Fruit fly (Drosophila melanogaster) whole organism, wandering third instar larva: ENCODE results near the gene CG9933.

Source experiments
- Abd-B ChIP-seq: fragments of >200 bp; optimal IDR thresholded peaks from 2 replicates; lab custom pipeline; 2017; ENCODE audit warnings: missing biosample characterization, missing genetic modification characterization
- CG32264 ChIP-seq: fragments of 200-800 bp; sonication (Bioruptor generic); optimal IDR thresholded peaks from 2 replicates; lab custom pipeline; 2016; ENCODE audit warnings: missing biosample characterization, missing genetic modification characterization
- CG9705 ChIP-seq: fragments of 200-800 bp; sonication (Bioruptor generic); optimal IDR thresholded peaks from 2 replicates; lab custom pipeline; 2018; ENCODE audit warnings: missing biosample characterization, mild to moderate bottlenecking, missing genetic modification characterization
- CrebA ChIP-seq: fragments of 200-800 bp; sonication (Bioruptor generic); optimal IDR thresholded peaks from 2 replicates; lab custom pipeline; 2016; ENCODE audit warnings: missing biosample characterization, mild to moderate bottlenecking, missing genetic modification characterization, borderline replicate concordance
- Dfd ChIP-seq: fragments of >200 bp; optimal IDR thresholded peaks from 2 replicates; lab custom pipeline; 2017; ENCODE audit warnings: missing biosample characterization, missing genetic modification characterization
- Dif ChIP-seq: fragments of 200-275, 200-300 bp; sonication (Bioruptor generic); optimal IDR thresholded peaks from 2 replicates; lab custom pipeline; 2018; ENCODE audit warnings: missing biosample characterization, missing genetic modification characterization; ENCODE audit not compliant: partially characterized antibody
- GATAd ChIP-seq: sonication (Bioruptor generic); optimal IDR thresholded peaks from 2 replicates; lab custom pipeline; 2016; ENCODE audit warnings: missing biosample characterization, missing genetic modification characterization
- HLH106 ChIP-seq: fragments of 200-800 bp; optimal IDR thresholded peaks from 3 replicates; lab custom pipeline; 2019; ENCODE audit warnings: missing biosample characterization, mild to moderate bottlenecking, missing genetic modification characterization, moderate library complexity
- Hnf4 ChIP-seq: fragments of 200-800 bp; sonication (Bioruptor generic); optimal IDR thresholded peaks from 2 replicates; lab custom pipeline; 2016; ENCODE audit warnings: missing biosample characterization, mild to moderate bottlenecking, missing genetic modification characterization
- Hr78 ChIP-seq: fragments of >200 bp; optimal IDR thresholded peaks from 2 replicates; lab custom pipeline; 2017; ENCODE audit warnings: missing biosample characterization, missing genetic modification characterization
- Hr83 ChIP-seq: fragments of 200-300 bp; sonication (Bioruptor generic); optimal IDR thresholded peaks from 2 replicates; lab custom pipeline; 2016; ENCODE audit warnings: missing biosample characterization, mild to moderate bottlenecking, missing genetic modification characterization, moderate library complexity; ENCODE audit not compliant: poor library complexity, severe bottlenecking
- Jra ChIP-seq: sonication (Bioruptor generic); optimal IDR thresholded peaks from 2 replicates; lab custom pipeline; 2016; ENCODE audit warnings: missing biosample characterization, missing genetic modification characterization
- Mio ChIP-seq: sonication (Bioruptor generic); optimal IDR thresholded peaks from 2 replicates; lab custom pipeline; 2016; ENCODE audit warnings: missing biosample characterization, missing genetic modification characterization
- Myc ChIP-seq: fragments of >200 bp; optimal IDR thresholded peaks from 2 replicates; lab custom pipeline; 2017
- N ChIP-seq: fragments of >200 bp; optimal IDR thresholded peaks from 2 replicates; lab custom pipeline; 2018; ENCODE audit warnings: missing biosample characterization, missing external identifiers, missing genetic modification characterization
- OdsH ChIP-seq: fragments of 200-800 bp; sonication (Bioruptor generic); optimal IDR thresholded peaks from 2 replicates; lab custom pipeline; 2016; ENCODE audit warnings: missing biosample characterization, mild to moderate bottlenecking, missing genetic modification characterization
- Rel ChIP-seq, 2 experiments: fragments of 200-800 bp; sonication (Bioruptor generic) in 1 of 2; optimal IDR thresholded peaks; 2 replicates in 1 of 2; 3 replicates in 1 of 2; lab custom pipeline; 2016 to 2019; ENCODE audit warnings: mild to moderate bottlenecking in 2 of 2, missing biosample characterization in 2 of 2, missing genetic modification characterization in 2 of 2, moderate library complexity in 1 of 2
- Sp1 ChIP-seq: fragments of 200-800 bp; sonication (Bioruptor generic); optimal IDR thresholded peaks from 3 replicates; lab custom pipeline; 2019; ENCODE audit warnings: missing biosample characterization, mild to moderate bottlenecking, missing genetic modification characterization, moderate library complexity
- Vsx2 ChIP-seq: fragments of 200-300, 225-300 bp; sonication (Bioruptor generic); optimal IDR thresholded peaks from 2 replicates; lab custom pipeline; 2018; ENCODE audit warnings: missing biosample characterization, missing genetic modification characterization; ENCODE audit not compliant: partially characterized antibody
- br ChIP-seq: fragments of 200-800 bp; sonication (Bioruptor generic); optimal IDR thresholded peaks from 2 replicates; lab custom pipeline; 2016; ENCODE audit warnings: missing biosample characterization, missing genetic modification characterization
- brk ChIP-seq: fragments of 200-800 bp; sonication (Bioruptor generic); optimal IDR thresholded peaks from 2 replicates; lab custom pipeline; 2016; ENCODE audit warnings: missing biosample characterization, mild to moderate bottlenecking, missing genetic modification characterization
- dl ChIP-seq, 2 experiments: fragments of 175-275, 200-275 bp in 1 of 2; fragments of 200-275 bp in 1 of 2; sonication (Bioruptor generic); optimal IDR thresholded peaks; lab custom pipeline; 2018; ENCODE audit warnings: mild to moderate bottlenecking in 2 of 2, missing biosample characterization in 2 of 2, missing genetic modification characterization in 2 of 2, moderate library complexity in 2 of 2; ENCODE audit not compliant: partially characterized antibody in 2 of 2, insufficient read depth in 1 of 2
- dmrt93B ChIP-seq: fragments of 200-800 bp; sonication (Bioruptor generic); optimal IDR thresholded peaks from 2 replicates; lab custom pipeline; 2018; ENCODE audit warnings: missing biosample characterization, mild to moderate bottlenecking, missing genetic modification characterization
- dsf ChIP-seq: sonication (Bioruptor generic); optimal IDR thresholded peaks from 2 replicates; lab custom pipeline; 2016; ENCODE audit warnings: missing biosample characterization, missing genetic modification characterization, borderline replicate concordance
- ey ChIP-seq: fragments of 200-800 bp; sonication (Bioruptor generic); optimal IDR thresholded peaks from 2 replicates; lab custom pipeline; 2016; ENCODE audit warnings: missing biosample characterization, missing genetic modification characterization
- foxo ChIP-seq, 2 experiments: fragments of 200-800 bp; sonication (Bioruptor generic); optimal IDR thresholded peaks; 2 replicates in 1 of 2; 3 replicates in 1 of 2; lab custom pipeline; 2016 to 2017; ENCODE audit warnings: missing biosample characterization in 2 of 2, missing genetic modification characterization in 2 of 2
- fru ChIP-seq: fragments of 200-800 bp; sonication (Bioruptor generic); optimal IDR thresholded peaks from 3 replicates; lab custom pipeline; 2016; ENCODE audit warnings: missing biosample characterization, mild to moderate bottlenecking, missing genetic modification characterization
- h ChIP-seq: fragments of 200-800 bp; sonication (Bioruptor generic); optimal IDR thresholded peaks from 3 replicates; lab custom pipeline; 2016; ENCODE audit warnings: missing biosample characterization, mild to moderate bottlenecking, missing genetic modification characterization
- jim ChIP-seq: fragments of 175-275, 200-325 bp; sonication (Bioruptor generic); optimal IDR thresholded peaks from 2 replicates; lab custom pipeline; 2016; ENCODE audit warnings: missing biosample characterization, mild to moderate bottlenecking, missing genetic modification characterization
- lola ChIP-seq: fragments of >200 bp; optimal IDR thresholded peaks from 2 replicates; lab custom pipeline; 2017; ENCODE audit warnings: missing biosample characterization, missing genetic modification characterization
- pan ChIP-seq: fragments of >200 bp; optimal IDR thresholded peaks from 2 replicates; lab custom pipeline; 2017
- psq ChIP-seq: fragments of 200-800 bp; sonication (Bioruptor generic); optimal IDR thresholded peaks from 3 replicates; lab custom pipeline; 2017; ENCODE audit warnings: missing biosample characterization, mild to moderate bottlenecking, missing genetic modification characterization, moderate library complexity
- rgr ChIP-seq: fragments of 200-800 bp; sonication (Bioruptor generic); optimal IDR thresholded peaks from 3 replicates; lab custom pipeline; 2016; ENCODE audit warnings: missing biosample characterization, mild to moderate bottlenecking, missing genetic modification characterization
- sage ChIP-seq: fragments of 200-800 bp; sonication (Bioruptor generic); optimal IDR thresholded peaks from 2 replicates; lab custom pipeline; 2016; ENCODE audit warnings: missing biosample characterization, mild to moderate bottlenecking, missing genetic modification characterization
- sv ChIP-seq: fragments of 200-800 bp; sonication (Bioruptor generic); optimal IDR thresholded peaks from 3 replicates; lab custom pipeline; 2016; ENCODE audit warnings: missing biosample characterization, missing genetic modification characterization
- tai ChIP-seq: sonication (Bioruptor generic); optimal IDR thresholded peaks from 2 replicates; lab custom pipeline; 2016; ENCODE audit warnings: missing biosample characterization, missing genetic modification characterization
- usp ChIP-seq: fragments of >200 bp; optimal IDR thresholded peaks from 2 replicates; lab custom pipeline; 2017; ENCODE audit warnings: missing biosample characterization, missing genetic modification characterization
- woc ChIP-seq: sonication (Bioruptor generic); optimal IDR thresholded peaks from 2 replicates; lab custom pipeline; 2016; ENCODE audit warnings: missing biosample characterization, mild to moderate bottlenecking, missing genetic modification characterization

The CG9933 gene

DNA sequence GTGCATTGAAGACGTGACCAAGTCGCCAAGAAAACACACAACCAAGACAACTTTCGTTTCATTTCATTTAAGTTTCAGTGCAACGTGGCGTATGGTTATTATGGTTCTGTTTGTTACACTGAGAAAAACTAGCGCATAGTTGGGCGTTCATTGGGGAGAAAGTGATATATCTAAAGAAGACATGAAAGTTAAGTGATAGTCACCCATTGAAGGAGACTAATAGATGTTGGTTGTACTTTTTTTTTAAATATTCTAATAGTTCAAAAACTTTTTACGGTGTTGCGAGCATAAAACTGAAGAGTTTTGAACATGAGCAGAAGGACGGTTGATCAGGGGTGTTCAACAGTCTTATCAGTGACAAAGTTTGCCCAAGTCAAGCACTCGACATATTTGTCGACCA is 34.9 kb upstream of the CG9933 start:
- peak in 1 of 2 experiments; percentile 37 for TF ChIP-seq foxo (GFP tag; optimal IDR thresholded peaks at IDR 0.05; lab: Kevin White, UChicago)
- TF ChIP-seq dsf (GFP tag; lab: Kevin White, UChicago): no peak
- TF ChIP-seq fru (GFP tag; lab: Kevin White, UChicago): no peak
- TF ChIP-seq CG9705 (GFP tag; lab: Kevin White, UChicago): no peak
- TF ChIP-seq Dfd: no peak
- TF ChIP-seq Sp1 (GFP tag; lab: Kevin White, UChicago): no peak
- no peak for TF ChIP-seq CG32264
- TF ChIP-seq OdsH (GFP tag; lab: Kevin White, UChicago): peak; percentile 23
- no peak for TF ChIP-seq psq (GFP tag; lab: Kevin White, UChicago)
- TF ChIP-seq Rel (GFP tag; optimal IDR thresholded peaks at IDR 0.05; lab: Kevin White, UChicago): no peak
- TF ChIP-seq Rel (tag; optimal IDR thresholded peaks at IDR 0.05; lab: Kevin White, UChicago): no peak
- TF ChIP-seq sage (GFP tag; lab: Kevin White, UChicago): no peak
- no peak for TF ChIP-seq usp (GFP tag; lab: Kevin White, UChicago)
- no peak for TF ChIP-seq dmrt93B (GFP tag; lab: Kevin White, UChicago)
- no peak for TF ChIP-seq brk (GFP tag; lab: Kevin White, UChicago)
- TF ChIP-seq Myc (lab: Kevin White, UChicago): no peak
- peak; percentile 22 for TF ChIP-seq br (GFP tag; lab: Kevin White, UChicago)
- TF ChIP-seq jim: no peak
- no peak for TF ChIP-seq Jra
- TF ChIP-seq CrebA (GFP tag; lab: Kevin White, UChicago): no peak
- no peak for TF ChIP-seq Hnf4
- peak; percentile 33 for TF ChIP-seq h (GFP tag; lab: Kevin White, UChicago)
- TF ChIP-seq lola (GFP tag; lab: Kevin White, UChicago): no peak
- TF ChIP-seq ey (GFP tag; lab: Kevin White, UChicago): peak; percentile 46
- TF ChIP-seq GATAd (GFP tag; lab: Kevin White, UChicago): no peak
- no peak for TF ChIP-seq Mio
- no peak for TF ChIP-seq sv
- no peak for TF ChIP-seq woc (GFP tag; lab: Kevin White, UChicago)
- no peak for TF ChIP-seq Hr78 (GFP tag; lab: Kevin White, UChicago)
- no peak for TF ChIP-seq Abd-B (GFP tag; lab: Kevin White, UChicago)
- TF ChIP-seq dl (GFP tag; optimal IDR thresholded peaks at IDR 0.05; lab: Kevin White, UChicago; ENCODE audit: insufficient read depth in 1 of 2, partially characterized antibody in 2 of 2): no peak
- TF ChIP-seq Hr83 (GFP tag; lab: Kevin White, UChicago): no peak
- no peak for TF ChIP-seq N
- TF ChIP-seq pan (lab: Kevin White, UChicago): no peak
- peak; percentile 15 for TF ChIP-seq rgr (GFP tag; lab: Kevin White, UChicago)
- peak; percentile 3 for TF ChIP-seq HLH106 (tag; lab: Kevin White, UChicago)
- TF ChIP-seq tai (GFP tag; lab: Kevin White, UChicago): no peak
- TF ChIP-seq Dif (GFP tag; lab: Kevin White, UChicago): no peak
- TF ChIP-seq Vsx2 (GFP tag; lab: Kevin White, UChicago): no peak

DNA sequence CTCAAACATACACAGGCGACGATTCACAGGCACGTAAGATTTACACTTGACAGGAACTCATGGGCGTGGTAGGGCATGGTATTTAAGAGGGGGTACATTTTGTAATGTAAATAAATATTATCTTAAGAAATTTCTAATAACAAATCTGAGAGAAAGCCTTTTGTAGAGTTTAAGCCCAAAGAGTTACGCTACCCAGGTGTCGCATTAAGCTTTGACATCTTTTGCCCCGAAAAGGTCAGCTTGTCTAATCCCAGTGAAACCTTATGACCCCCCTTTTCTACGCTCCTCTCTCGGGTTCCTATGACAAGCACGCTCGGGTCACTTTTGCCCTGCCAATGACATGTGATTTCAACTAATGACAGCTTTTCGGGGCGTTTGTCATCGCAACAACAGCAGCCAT is 28.0 kb upstream of the CG9933 start:
- no peak for TF ChIP-seq sage (GFP tag; lab: Kevin White, UChicago)
- no peak for TF ChIP-seq jim
- TF ChIP-seq Hr83 (GFP tag; lab: Kevin White, UChicago): no peak
- TF ChIP-seq foxo (GFP tag; optimal IDR thresholded peaks at IDR 0.05; lab: Kevin White, UChicago): peak in 1 of 2 experiments; percentile 11
- TF ChIP-seq tai (GFP tag; lab: Kevin White, UChicago): no peak
- TF ChIP-seq fru (GFP tag; lab: Kevin White, UChicago): no peak
- TF ChIP-seq h (GFP tag; lab: Kevin White, UChicago): peak; percentile 36
- peak; percentile 0 for TF ChIP-seq ey (GFP tag; lab: Kevin White, UChicago)
- no peak for TF ChIP-seq psq (GFP tag; lab: Kevin White, UChicago)
- TF ChIP-seq usp (GFP tag; lab: Kevin White, UChicago): no peak
- TF ChIP-seq dsf (GFP tag; lab: Kevin White, UChicago): no peak
- TF ChIP-seq Hnf4: no peak
- TF ChIP-seq Hr78 (GFP tag; lab: Kevin White, UChicago): no peak
- no peak for TF ChIP-seq CG32264
- no peak for TF ChIP-seq Abd-B (GFP tag; lab: Kevin White, UChicago)
- TF ChIP-seq N: no peak
- TF ChIP-seq Sp1 (GFP tag; lab: Kevin White, UChicago): no peak
- no peak for TF ChIP-seq pan (lab: Kevin White, UChicago)
- TF ChIP-seq sv: no peak
- TF ChIP-seq brk (GFP tag; lab: Kevin White, UChicago): no peak
- TF ChIP-seq CrebA (GFP tag; lab: Kevin White, UChicago): no peak
- TF ChIP-seq rgr (GFP tag; lab: Kevin White, UChicago): no peak
- TF ChIP-seq GATAd (GFP tag; lab: Kevin White, UChicago): no peak
- no peak for TF ChIP-seq OdsH (GFP tag; lab: Kevin White, UChicago)
- TF ChIP-seq Myc (lab: Kevin White, UChicago): no peak
- no peak for TF ChIP-seq Rel (GFP tag; optimal IDR thresholded peaks at IDR 0.05; lab: Kevin White, UChicago)
- TF ChIP-seq Rel (tag; optimal IDR thresholded peaks at IDR 0.05; lab: Kevin White, UChicago): no peak
- TF ChIP-seq dmrt93B (GFP tag; lab: Kevin White, UChicago): no peak
- TF ChIP-seq dl (GFP tag; optimal IDR thresholded peaks at IDR 0.05; lab: Kevin White, UChicago; ENCODE audit: insufficient read depth in 1 of 2, partially characterized antibody in 2 of 2): no peak
- TF ChIP-seq Dfd: no peak
- no peak for TF ChIP-seq lola (GFP tag; lab: Kevin White, UChicago)
- TF ChIP-seq woc (GFP tag; lab: Kevin White, UChicago): no peak
- no peak for TF ChIP-seq Dif (GFP tag; lab: Kevin White, UChicago)
- TF ChIP-seq HLH106 (tag; lab: Kevin White, UChicago): peak; percentile 35
- TF ChIP-seq br (GFP tag; lab: Kevin White, UChicago): no peak
- TF ChIP-seq Jra: no peak
